Fruit fly (Drosophila melanogaster): ENCODE results near the gene REPTOR-BP.

dm6 chr2L:10265129-10265528, 1.2 kb downstream of the REPTOR-BP start, which contains the start of gene Mob3:
- no peak for TF ChIP-seq CG6854 (GFP tag; optimal IDR thresholded peaks at IDR 0.05)
- TF ChIP-seq Hr39 (GFP tag; optimal IDR thresholded peaks at IDR 0.05), result no peak
- TF ChIP-seq CG6792 (GFP tag; optimal IDR thresholded peaks at IDR 0.05), result no peak
- TF ChIP-seq salr (GFP tag; optimal IDR thresholded peaks at IDR 0.05), result no peak
